Worm (Caenorhabditis elegans) whole organism, young adult: ENCODE measurements around the gene psa-3.

ENCODE experiments used
- T07F8.4 ChIP-seq: sonication (generic microtip); optimal IDR thresholded peaks from 2 replicates; lab custom pipeline; 2016; ENCODE audit warnings: mild to moderate bottlenecking, missing genetic modification characterization, moderate library complexity, missing compliant biosample characterization
- efl-1 ChIP-seq: fragments of 150-350 bp; optimal IDR thresholded peaks from 2 replicates; lab custom pipeline; 2014; ENCODE audit warnings: missing biosample characterization, missing genetic modification reagents, missing genetic modification characterization
- ztf-22 ChIP-seq: fragments of 200-800 bp; sonication (Bioruptor generic); optimal IDR thresholded peaks from 2 replicates; lab custom pipeline; 2018; ENCODE audit warnings: mild to moderate bottlenecking, missing genetic modification characterization, moderate library complexity, missing compliant biosample characterization

DNA sequence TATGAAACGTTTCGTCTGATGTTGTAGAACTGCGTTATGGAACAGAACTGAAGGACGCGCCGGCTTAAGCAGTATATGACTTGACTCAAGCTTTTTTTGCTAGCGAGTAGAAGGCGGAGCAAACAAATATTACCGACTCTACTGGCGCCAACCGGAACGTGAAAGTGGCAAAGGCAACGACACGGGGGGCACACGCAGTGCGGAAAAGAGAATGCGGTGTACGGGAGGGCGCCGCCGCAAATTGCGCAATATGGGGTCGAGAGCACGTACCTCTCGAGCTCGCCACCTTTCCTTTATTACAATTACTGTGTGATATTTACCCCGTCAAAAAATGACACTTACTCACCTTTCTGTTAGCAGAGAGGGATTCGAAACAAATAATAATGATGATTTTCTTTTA lies 7.5 kb downstream of the psa-3 start, which contains the start of gene pqn-36:
- TF ChIP-seq ztf-22 (GFP tag; lab: Kevin White, UChicago): no peak
- TF ChIP-seq T07F8.4 (tag; lab: Kevin White, UChicago): no peak
- TF ChIP-seq efl-1: no peak
